Worm (Caenorhabditis elegans): Measurements from ENCODE around the gene C14B1.8.

ce11 chrIII:3765460-3765859, 46.0 kb upstream of the C14B1.8 start, which contains the start of gene C44F1.1:
- TF ChIP-seq rnt-1 (tag; optimal IDR thresholded peaks at IDR 0.05) (no peak), ets-4 (tag; optimal IDR thresholded peaks at IDR 0.05) (no peak), ceh-9 (tag; optimal IDR thresholded peaks at IDR 0.05) (no peak), pax-1 (tag; optimal IDR thresholded peaks at IDR 0.05) (no peak)
